Fruit fly (Drosophila melanogaster) whole organism, embryonic: Measurements from ENCODE around the gene CG3764.

Source experiments
- B-H1 ChIP-seq: fragments of 200-800 bp; sonication (Bioruptor generic); IDR thresholded peaks from 3 replicates; pipeline ENCODE4 v1.3.6; 2022; ENCODE audit warnings: missing biosample characterization, missing genetic modification characterization
- CG10274 ChIP-seq: fragments of 200-800 bp; sonication (Bioruptor generic); optimal IDR thresholded peaks from 3 replicates; lab custom pipeline; 2017; ENCODE audit warnings: missing biosample characterization, mild to moderate bottlenecking, missing genetic modification characterization
- CG10321 ChIP-seq: fragments of 200-800 bp; sonication (Bioruptor generic); IDR thresholded peaks from 2 replicates; pipeline ENCODE4 v1.3.6; 2022; ENCODE audit warnings: missing biosample characterization, missing genetic modification characterization
- CG10959 ChIP-seq: fragments of 200-800 bp; sonication (Bioruptor generic); IDR thresholded peaks from 2 replicates; pipeline ENCODE4 v1.3.6; 2022; ENCODE audit warnings: missing biosample characterization, missing genetic modification characterization
- CG11560 ChIP-seq: fragments of 200-800 bp; sonication (Bioruptor generic); IDR thresholded peaks from 3 replicates; pipeline ENCODE4 v1.3.6; 2022; ENCODE audit warnings: missing biosample characterization, missing genetic modification characterization
- CG11695 ChIP-seq: fragments of 200-800 bp; sonication (Bioruptor generic); IDR thresholded peaks from 3 replicates; pipeline ENCODE4 v1.3.6; 2022; ENCODE audit warnings: missing biosample characterization, missing genetic modification characterization
- CG12104 ChIP-seq: fragments of 200-800 bp; sonication (Bioruptor generic); optimal IDR thresholded peaks from 3 replicates; lab custom pipeline; 2016; ENCODE audit warnings: missing biosample characterization, missing genetic modification characterization
- CG12769 ChIP-seq: fragments of 200-800 bp; sonication (Bioruptor generic); optimal IDR thresholded peaks from 2 replicates; lab custom pipeline; 2019; ENCODE audit warnings: missing biosample characterization, mild to moderate bottlenecking, missing genetic modification characterization, moderate library complexity
- CG12942 ChIP-seq: fragments of 200-800 bp; sonication (Bioruptor generic); optimal IDR thresholded peaks from 3 replicates; lab custom pipeline; 2016; ENCODE audit warnings: missing biosample characterization, missing genetic modification characterization
- CG16815 ChIP-seq: fragments of 200-800 bp; sonication (Bioruptor generic); optimal IDR thresholded peaks from 3 replicates; lab custom pipeline; 2017; ENCODE audit warnings: missing biosample characterization, mild to moderate bottlenecking, missing genetic modification characterization
- CG17385 ChIP-seq: fragments of 200-800 bp; sonication (Bioruptor generic); optimal IDR thresholded peaks from 3 replicates; lab custom pipeline; 2018; ENCODE audit warnings: missing biosample characterization, mild to moderate bottlenecking, missing genetic modification characterization
- CG1832 ChIP-seq: fragments of 200-800 bp; sonication (Bioruptor generic); optimal IDR thresholded peaks from 2 replicates; lab custom pipeline; 2017; ENCODE audit warnings: missing biosample characterization, mild to moderate bottlenecking, missing genetic modification characterization, inconsistent platforms
- CG2712 ChIP-seq: fragments of 200-800 bp; optimal IDR thresholded peaks from 3 replicates; lab custom pipeline; 2019; ENCODE audit warnings: missing biosample characterization, mild to moderate bottlenecking, missing genetic modification characterization, moderate library complexity
- CG31365 ChIP-seq: fragments of 200-800 bp; sonication (Bioruptor generic); optimal IDR thresholded peaks from 2 replicates; lab custom pipeline; 2018; ENCODE audit warnings: missing biosample characterization, mild to moderate bottlenecking, missing genetic modification characterization
- CG31441 ChIP-seq: fragments of 200-800 bp; sonication (Bioruptor generic); IDR thresholded peaks from 2 replicates; pipeline ENCODE4 v1.3.6; 2022; ENCODE audit warnings: missing biosample characterization, missing genetic modification characterization
- CG32767 ChIP-seq: fragments of 200-800 bp; sonication (Bioruptor generic); IDR thresholded peaks from 2 replicates; pipeline ENCODE4 v1.3.6; 2022; ENCODE audit warnings: missing biosample characterization, missing genetic modification characterization
- CG4404 ChIP-seq: fragments of 200-800 bp; sonication (Bioruptor generic); IDR thresholded peaks from 2 replicates; pipeline ENCODE4 v1.3.6; 2022; ENCODE audit warnings: missing biosample characterization, missing genetic modification characterization
- CG6175 ChIP-seq: fragments of 200-800 bp; sonication (Bioruptor generic); IDR thresholded peaks from 3 replicates; pipeline ENCODE4 v1.3.6; 2022; ENCODE audit warnings: missing biosample characterization, missing genetic modification characterization
- CG7556 ChIP-seq: fragments of 200-800 bp; sonication (Bioruptor generic); optimal IDR thresholded peaks from 2 replicates; lab custom pipeline; 2017; ENCODE audit warnings: missing biosample characterization, mild to moderate bottlenecking, missing genetic modification characterization
- CG8290 ChIP-seq, 3 experiments: fragments of 200-800 bp; sonication (Bioruptor generic); optimal IDR thresholded peaks; 2 replicates each; lab custom pipeline; 2016 to 2019; ENCODE audit warnings: missing biosample characterization in 3 of 3, missing genetic modification characterization in 3 of 3, mild to moderate bottlenecking in 2 of 3, moderate library complexity in 1 of 3
- CG9817 ChIP-seq: fragments of 200-800 bp; sonication (Bioruptor generic); optimal IDR thresholded peaks from 2 replicates; lab custom pipeline; 2018; ENCODE audit warnings: missing biosample characterization, mild to moderate bottlenecking, missing genetic modification characterization, moderate library complexity
- CkIIα-i1 ChIP-seq: fragments of 200-800 bp; sonication (Bioruptor generic); IDR thresholded peaks from 2 replicates; pipeline ENCODE4 v1.3.6; 2022; ENCODE audit warnings: missing biosample characterization, missing genetic modification characterization
- Gsc ChIP-seq: fragments of 200-800 bp; sonication (Bioruptor generic); IDR thresholded peaks from 2 replicates; pipeline ENCODE4 v1.3.6; 2022; ENCODE audit warnings: missing biosample characterization, missing genetic modification characterization
- Gug ChIP-seq: fragments of 200-800 bp; sonication (Bioruptor generic); IDR thresholded peaks from 4 replicates; pipeline ENCODE4 v1.3.6; 2022; ENCODE audit warnings: missing biosample characterization, missing genetic modification characterization
- HmgZ ChIP-seq: fragments of 200-800 bp; sonication (Bioruptor generic); optimal IDR thresholded peaks from 2 replicates; lab custom pipeline; 2018; ENCODE audit warnings: missing biosample characterization, mild to moderate bottlenecking, missing genetic modification characterization
- Hr3 ChIP-seq: fragments of 200-800 bp; sonication (Bioruptor generic); optimal IDR thresholded peaks from 3 replicates; lab custom pipeline; 2016; ENCODE audit warnings: missing biosample characterization, missing genetic modification characterization
- NFAT ChIP-seq: fragments of 200-800 bp; sonication (Bioruptor generic); IDR thresholded peaks from 2 replicates; pipeline ENCODE4 v1.3.6; 2022; ENCODE audit warnings: missing biosample characterization, missing genetic modification characterization
- Sin3A ChIP-seq: fragments of >200 bp; optimal IDR thresholded peaks from 2 replicates; lab custom pipeline; 2018
- Tbp ChIP-seq: fragments of >200 bp; optimal IDR thresholded peaks from 2 replicates; lab custom pipeline; 2018; ENCODE audit warnings: missing biosample characterization, missing genetic modification characterization
- Vsx1 ChIP-seq: fragments of 200-800 bp; sonication (Bioruptor generic); optimal IDR thresholded peaks from 2 replicates; lab custom pipeline; 2017; ENCODE audit warnings: missing biosample characterization, mild to moderate bottlenecking, missing genetic modification characterization, missing genetic modification reagents
- az2 ChIP-seq: fragments of 200-800 bp; sonication (Bioruptor generic); optimal IDR thresholded peaks from 3 replicates; lab custom pipeline; 2016; ENCODE audit warnings: missing biosample characterization, missing genetic modification characterization
- bowl ChIP-seq: fragments of 200-800 bp; sonication (Bioruptor generic); IDR thresholded peaks from 2 replicates; pipeline ENCODE4 v1.3.6; 2022; ENCODE audit warnings: missing biosample characterization, missing genetic modification characterization
- chif ChIP-seq, 2 experiments: fragments of 200-800 bp; sonication (Bioruptor generic); optimal IDR thresholded peaks; 3 replicates each; lab custom pipeline; 2016; ENCODE audit warnings: missing biosample characterization in 2 of 2, missing genetic modification characterization in 2 of 2
- ci ChIP-seq: fragments of 200-800 bp; sonication (Bioruptor generic); IDR thresholded peaks from 3 replicates; pipeline ENCODE4 v1.3.6; 2022; ENCODE audit warnings: missing biosample characterization, missing genetic modification characterization
- ewg ChIP-seq: fragments of 200-800 bp; sonication (Bioruptor generic); optimal IDR thresholded peaks from 3 replicates; lab custom pipeline; 2017; ENCODE audit warnings: mild to moderate bottlenecking, missing biosample characterization, missing genetic modification reagents, missing genetic modification characterization
- gcm ChIP-seq: fragments of 200-800 bp; sonication (Bioruptor generic); optimal IDR thresholded peaks from 2 replicates; lab custom pipeline; 2019; ENCODE audit warnings: missing biosample characterization, mild to moderate bottlenecking, missing genetic modification characterization, moderate library complexity
- gem ChIP-seq: fragments of 200-800 bp; sonication (Bioruptor generic); optimal IDR thresholded peaks from 2 replicates; lab custom pipeline; 2019; ENCODE audit warnings: missing biosample characterization, mild to moderate bottlenecking, missing genetic modification characterization, moderate library complexity
- h ChIP-seq: fragments of >200 bp; optimal IDR thresholded peaks from 2 replicates; lab custom pipeline; 2017
- hkb ChIP-seq, 2 experiments: fragments of 200-800 bp in 1 of 2; fragments of >200 bp in 1 of 2; sonication (Bioruptor generic) in 1 of 2; IDR thresholded peaks in 1 of 2; optimal IDR thresholded peaks in 1 of 2; 2 replicates each; pipeline versions ENCODE4 v1.3.6 to Lab custom; 2017 to 2022; ENCODE audit warnings: missing biosample characterization in 1 of 2, missing genetic modification characterization in 1 of 2
- hth ChIP-seq: fragments of >200 bp; optimal IDR thresholded peaks from 2 replicates; lab custom pipeline; 2017; ENCODE audit warnings: inconsistent platforms
- kah ChIP-seq: fragments of 200-800 bp; sonication (Bioruptor generic); optimal IDR thresholded peaks from 2 replicates; lab custom pipeline; 2018; ENCODE audit warnings: missing biosample characterization, mild to moderate bottlenecking, missing genetic modification characterization
- maf-S ChIP-seq: fragments of 200-800 bp; sonication (Bioruptor generic); optimal IDR thresholded peaks from 2 replicates; lab custom pipeline; 2016; ENCODE audit warnings: missing biosample characterization, missing genetic modification characterization
- p53 ChIP-seq: fragments of 200-800 bp; sonication (Bioruptor generic); optimal IDR thresholded peaks from 2 replicates; lab custom pipeline; 2016; ENCODE audit warnings: missing biosample characterization, missing genetic modification characterization
- repo ChIP-seq: fragments of 200-800 bp; sonication (Bioruptor generic); optimal IDR thresholded peaks from 2 replicates; lab custom pipeline; 2016; ENCODE audit warnings: missing biosample characterization, missing genetic modification characterization
- sisA ChIP-seq: fragments of 200-800 bp; sonication (Bioruptor generic); IDR thresholded peaks from 2 replicates; pipeline ENCODE4 v1.3.6; 2022; ENCODE audit warnings: missing biosample characterization, missing genetic modification characterization
- sqz ChIP-seq: fragments of 200-800 bp; sonication (Bioruptor generic); optimal IDR thresholded peaks from 3 replicates; lab custom pipeline; 2018; ENCODE audit warnings: missing biosample characterization, mild to moderate bottlenecking, missing genetic modification characterization
- stc ChIP-seq: fragments of 200-800 bp; sonication (Bioruptor generic); IDR thresholded peaks from 2 replicates; pipeline ENCODE4 v1.3.6; 2022; ENCODE audit warnings: missing biosample characterization, missing genetic modification characterization
- tup ChIP-seq: fragments of 200-800 bp; sonication (Bioruptor generic); optimal IDR thresholded peaks from 2 replicates; lab custom pipeline; 2016; ENCODE audit warnings: missing biosample characterization, mild to moderate bottlenecking, missing genetic modification characterization, moderate library complexity
- twi ChIP-seq: fragments of 200-800 bp; optimal IDR thresholded peaks from 2 replicates; lab custom pipeline; 2019; ENCODE audit warnings: missing biosample characterization, mild to moderate bottlenecking, missing genetic modification characterization, moderate library complexity
- vnd ChIP-seq: fragments of 200-800 bp; sonication (Bioruptor generic); IDR thresholded peaks from 3 replicates; pipeline ENCODE4 v1.3.6; 2022; ENCODE audit warnings: missing biosample characterization, missing genetic modification characterization; ENCODE audit not compliant: partially characterized antibody

CG3764 gene

dm6 chr3L:16955219-16956002, 57.0 kb downstream of the CG3764 start (continued):
- peak; percentile 60 for TF ChIP-seq CG8290 (GFP tag; optimal IDR thresholded peaks at IDR 0.05; lab: Kevin White, UChicago)
- peak in 1 of 2 experiments; percentile 81 for TF ChIP-seq CG8290 (tag; optimal IDR thresholded peaks at IDR 0.05; lab: Kevin White, UChicago)
- no peak for TF ChIP-seq hkb (optimal IDR thresholded peaks at IDR 0.05; lab: Kevin White, UChicago)
- TF ChIP-seq hkb (GFP tag; IDR thresholded peaks at IDR 0.05; lab: Robert Waterston, UW): peak; percentile 35; the same call in 1 of the 2 replicates
- no peak for TF ChIP-seq tup (GFP tag; lab: Kevin White, UChicago)
- TF ChIP-seq CG1832 (GFP tag; lab: Kevin White, UChicago): no peak
- no peak for TF ChIP-seq CG9817 (tag; lab: Kevin White, UChicago)
- no peak for TF ChIP-seq repo (GFP tag; lab: Kevin White, UChicago)
- no peak for TF ChIP-seq twi
- TF ChIP-seq CG10959 (GFP tag; lab: Robert Waterston, UW): no peak
- TF ChIP-seq bowl (GFP tag; lab: Robert Waterston, UW): no peak
- peak; percentile 69 for TF ChIP-seq HmgZ (tag; lab: Kevin White, UChicago)
- no peak for TF ChIP-seq Tbp
- no peak for TF ChIP-seq CG10274
- no peak for TF ChIP-seq CG17385 (GFP tag; lab: Kevin White, UChicago)
- no peak for TF ChIP-seq az2 (GFP tag; lab: Kevin White, UChicago)
- TF ChIP-seq vnd (GFP tag; lab: Robert Waterston, UW): peak; percentile 76
- peak; percentile 5 for TF ChIP-seq CG12942
- TF ChIP-seq h: no peak
- no peak for TF ChIP-seq sisA (GFP tag; lab: Robert Waterston, UW)
- TF ChIP-seq CG10321 (GFP tag; lab: Robert Waterston, UW): no peak
- 0 out of 2 replicates have a peak, but pooled peaks have one; percentile 11 for TF ChIP-seq CG31441 (GFP tag; lab: Robert Waterston, UW)
- TF ChIP-seq ewg (GFP tag; lab: Kevin White, UChicago): peak; percentile 51
- TF ChIP-seq NFAT (GFP tag; lab: Robert Waterston, UW): peak; percentile 40; the same call in 1 of the 2 replicates
- TF ChIP-seq Gug: no peak
- TF ChIP-seq CG11695: no peak
- no peak for TF ChIP-seq CG7556 (GFP tag; lab: Kevin White, UChicago)
- no peak for TF ChIP-seq CG4404
- no peak for TF ChIP-seq maf-S (GFP tag; lab: Kevin White, UChicago)
- no peak for TF ChIP-seq CG31365 (tag; lab: Kevin White, UChicago)
- TF ChIP-seq Sin3A (lab: Kevin White, UChicago): peak; percentile 23
- no peak for TF ChIP-seq CkIIα-i1 (GFP tag; lab: Robert Waterston, UW)
- no peak for TF ChIP-seq hth (lab: Kevin White, UChicago)
- no peak for TF ChIP-seq B-H1
- no peak for TF ChIP-seq stc (GFP tag; lab: Robert Waterston, UW)
- TF ChIP-seq CG32767 (GFP tag; lab: Robert Waterston, UW): 0 out of 2 replicates have a peak, but pooled peaks have one; percentile 19
- peak; percentile 57 for TF ChIP-seq CG2712 (tag; lab: Kevin White, UChicago)
- TF ChIP-seq Vsx1: no peak
- peak; percentile 33; the same call in 1 of the 3 replicates for TF ChIP-seq ci (GFP tag; lab: Robert Waterston, UW)
- no peak for TF ChIP-seq CG6175
- TF ChIP-seq CG11560 (tag; lab: Robert Waterston, UW): no peak
- TF ChIP-seq sqz (GFP tag; lab: Kevin White, UChicago): no peak
- TF ChIP-seq CG12104: no peak
- TF ChIP-seq p53 (GFP tag; lab: Kevin White, UChicago): no peak
- no peak for TF ChIP-seq kah
- peak; percentile 6 for TF ChIP-seq Hr3 (GFP tag; lab: Kevin White, UChicago)
- peak; percentile 3 for TF ChIP-seq gem (tag; lab: Kevin White, UChicago)
- no peak for TF ChIP-seq CG16815 (GFP tag; lab: Kevin White, UChicago)
- TF ChIP-seq Gsc (GFP tag; lab: Robert Waterston, UW): no peak
- peak; percentile 45 for TF ChIP-seq CG12769 (tag; lab: Kevin White, UChicago)
- TF ChIP-seq gcm (GFP tag; lab: Kevin White, UChicago): no peak
- TF ChIP-seq chif (GFP tag; optimal IDR thresholded peaks at IDR 0.05; lab: Kevin White, UChicago): peak in 1 of 2 experiments; percentile 14
